Worm (Caenorhabditis elegans) whole organism, L4/young adult: ENCODE data around the gene exc-7.

Experiments used
- W03F9.2 ChIP-seq: fragments of 150-350 bp; optimal IDR thresholded peaks from 2 replicates; lab custom pipeline; 2014; ENCODE audit warnings: missing biosample characterization, missing genetic modification characterization
- him-1 ChIP-seq: sonication (generic microtip); optimal IDR thresholded peaks from 2 replicates; lab custom pipeline; 2016; ENCODE audit warnings: missing genotype, missing genetic modification reagents, missing genetic modification characterization, missing compliant biosample characterization

- no peak for TF ChIP-seq him-1
- TF ChIP-seq W03F9.2 = no peak
Measured at ce11 chrII:9554925-9555553, 20.7 kb upstream of the exc-7 start, which contains the start of gene F35H8.2.
